Worm (Caenorhabditis elegans): Measurements from ENCODE around the gene Y54G2A.38.
"Not testable (repeated sequence)": the region's sequence is repeated elsewhere in the genome, so short reads cannot be mapped to it uniquely, and the experiment has no call there.

ce11 chrIV:2777841-2778240 is 18.6 kb downstream of the Y54G2A.38 start, which contains the start of gene Y54G2A.72:
- TF ChIP-seq tlf-1 (GFP tag; optimal IDR thresholded peaks at IDR 0.05); chd-7 (tag; optimal IDR thresholded peaks at IDR 0.05); lin-26 (GFP tag; IDR thresholded peaks at IDR 0.05); Y79H2A.3 (GFP tag; conservative IDR thresholded peaks at IDR 0.05); egl-44 (GFP tag; IDR thresholded peaks at IDR 0.05); ama-1 (optimal IDR thresholded peaks at IDR 0.05); ama-1 (GFP tag; optimal IDR thresholded peaks at IDR 0.05): not testable (repeated sequence)
